Worm (Caenorhabditis elegans) whole organism, L4 larva: Measurements from ENCODE around the gene F46H5.2.

ENCODE experiments used
- dve-1 ChIP-seq: sonication (generic microtip); optimal IDR thresholded peaks from 2 replicates; lab custom pipeline; 2017; ENCODE audit warnings: antibody characterized with exemption, mild to moderate bottlenecking, missing genetic modification characterization, missing compliant biosample characterization; ENCODE audit not compliant: insufficient read depth
- fos-1 ChIP-seq: fragments of 150-350 bp; optimal IDR thresholded peaks from 2 replicates; lab custom pipeline; 2014; ENCODE audit warnings: missing biosample characterization, missing genetic modification characterization
- nhr-111 ChIP-seq: fragments of 200-800 bp; sonication (Bioruptor generic); optimal IDR thresholded peaks from 2 replicates; lab custom pipeline; 2018; ENCODE audit warnings: mild to moderate bottlenecking, missing genetic modification characterization, missing compliant biosample characterization
- tag-97 ChIP-seq: fragments of 200-800 bp; sonication (Bioruptor generic); IDR thresholded peaks from 2 replicates; pipeline ENCODE4 v1.3.6; 2022; ENCODE audit warnings: missing genetic modification characterization, missing compliant biosample characterization

ce11 chrX:7264591-7265306 is 699 bp upstream of the F46H5.2 start:
- TF ChIP-seq dve-1 (peak; percentile 95), fos-1 (no peak), nhr-111 (GFP tag; lab: Kevin White, UChicago) (no peak), tag-97 (GFP tag; lab: Robert Waterston, UW) (no peak)
